Fruit fly (Drosophila melanogaster) whole organism, embryonic: ENCODE results near the gene CaMKII.
A peak's percentile ranks its signal among the peaks of the same experiment; 100 is the strongest.

Experiments used
- Aef1 ChIP-seq: fragments of 200-800 bp; sonication (Bioruptor generic); IDR thresholded peaks from 3 replicates; pipeline ENCODE4 v1.3.6; 2022; ENCODE audit warnings: missing biosample characterization, missing genetic modification characterization
- CG12104 ChIP-seq: fragments of 200-800 bp; sonication (Bioruptor generic); optimal IDR thresholded peaks from 3 replicates; lab custom pipeline; 2016; ENCODE audit warnings: missing biosample characterization, missing genetic modification characterization
- CG12744 ChIP-seq: fragments of 200-800 bp; sonication (Bioruptor generic); optimal IDR thresholded peaks from 2 replicates; lab custom pipeline; 2016; ENCODE audit warnings: missing biosample characterization, missing genetic modification characterization
- CG13775 ChIP-seq: fragments of 200-800 bp; sonication (Bioruptor generic); optimal IDR thresholded peaks from 3 replicates; lab custom pipeline; 2017; ENCODE audit warnings: missing biosample characterization, mild to moderate bottlenecking, missing genetic modification characterization
- CG13894 ChIP-seq: fragments of 200-800 bp; sonication (Bioruptor generic); optimal IDR thresholded peaks from 3 replicates; lab custom pipeline; 2018; ENCODE audit warnings: missing biosample characterization, mild to moderate bottlenecking, missing genetic modification characterization, moderate library complexity
- CG1529 ChIP-seq: fragments of 200-800 bp; sonication (Bioruptor generic); optimal IDR thresholded peaks from 3 replicates; lab custom pipeline; 2018; ENCODE audit warnings: missing biosample characterization, missing genetic modification characterization
- CG16779 ChIP-seq: fragments of 200-800 bp; sonication (Bioruptor generic); IDR thresholded peaks from 2 replicates; pipeline ENCODE4 v1.3.6; 2022; ENCODE audit warnings: missing biosample characterization, missing genetic modification characterization
- CG16815 ChIP-seq: fragments of 200-800 bp; sonication (Bioruptor generic); optimal IDR thresholded peaks from 3 replicates; lab custom pipeline; 2017; ENCODE audit warnings: missing biosample characterization, mild to moderate bottlenecking, missing genetic modification characterization
- CG17359 ChIP-seq: fragments of 200-800 bp; sonication (Bioruptor generic); optimal IDR thresholded peaks from 3 replicates; lab custom pipeline; 2018; ENCODE audit warnings: missing biosample characterization, mild to moderate bottlenecking, missing genetic modification characterization, moderate library complexity
- CG18619 ChIP-seq: fragments of 200-800 bp; sonication (Bioruptor generic); optimal IDR thresholded peaks from 3 replicates; lab custom pipeline; 2017; ENCODE audit warnings: missing biosample characterization, mild to moderate bottlenecking, missing genetic modification characterization
- CG2712 ChIP-seq: fragments of 200-800 bp; optimal IDR thresholded peaks from 3 replicates; lab custom pipeline; 2019; ENCODE audit warnings: missing biosample characterization, mild to moderate bottlenecking, missing genetic modification characterization, moderate library complexity
- CG30020 ChIP-seq: fragments of 200-800 bp; optimal IDR thresholded peaks from 2 replicates; lab custom pipeline; 2019; ENCODE audit warnings: missing biosample characterization, mild to moderate bottlenecking, missing genetic modification characterization, moderate library complexity
- CG30403 ChIP-seq: fragments of 200-800 bp; sonication (Bioruptor generic); optimal IDR thresholded peaks from 3 replicates; lab custom pipeline; 2016; ENCODE audit warnings: missing biosample characterization, missing genetic modification characterization
- CG4282 ChIP-seq: fragments of 200-800 bp; sonication (Bioruptor generic); optimal IDR thresholded peaks from 2 replicates; lab custom pipeline; 2016; ENCODE audit warnings: missing biosample characterization, missing genetic modification characterization
- CG4707 ChIP-seq: fragments of 200-800 bp; sonication (Bioruptor generic); optimal IDR thresholded peaks from 2 replicates; lab custom pipeline; 2018; ENCODE audit warnings: missing biosample characterization, mild to moderate bottlenecking, missing genetic modification characterization, moderate library complexity
- CG6689 ChIP-seq: fragments of 200-800 bp; sonication (Bioruptor generic); IDR thresholded peaks from 2 replicates; pipeline ENCODE4 v1.3.6; 2022; ENCODE audit warnings: missing biosample characterization, missing genetic modification characterization
- CG9437 ChIP-seq: fragments of 200-800 bp; sonication (Bioruptor generic); optimal IDR thresholded peaks from 2 replicates; lab custom pipeline; 2018; ENCODE audit warnings: missing biosample characterization, mild to moderate bottlenecking, missing genetic modification characterization
- CTCF ChIP-seq: fragments of 200-800 bp; sonication (Bioruptor generic); optimal IDR thresholded peaks from 2 replicates; lab custom pipeline; 2017; ENCODE audit warnings: missing biosample characterization, mild to moderate bottlenecking, missing genetic modification characterization, moderate library complexity
- Eip74EF ChIP-seq, 2 experiments: fragments of 200-800 bp in 1 of 2; fragments of >200 bp in 1 of 2; sonication (Bioruptor generic) in 1 of 2; optimal IDR thresholded peaks; 2 replicates each; lab custom pipeline; 2017 to 2019; ENCODE audit warnings: missing biosample characterization in 2 of 2, missing genetic modification characterization in 2 of 2, mild to moderate bottlenecking in 1 of 2, moderate library complexity in 1 of 2
- Ets65A ChIP-seq: fragments of 200-800 bp; sonication (Bioruptor generic); peaks from one replicate; lab custom pipeline; 2016; ENCODE audit warnings: missing biosample characterization, missing genetic modification characterization
- Ets97D ChIP-seq: fragments of 200-800 bp; sonication (Bioruptor generic); optimal IDR thresholded peaks from 3 replicates; lab custom pipeline; 2016; ENCODE audit warnings: missing biosample characterization, missing genetic modification characterization
- Fer2 ChIP-seq: fragments of 200-800 bp; sonication (Bioruptor generic); optimal IDR thresholded peaks from 2 replicates; lab custom pipeline; 2018; ENCODE audit warnings: missing biosample characterization, mild to moderate bottlenecking, missing genetic modification characterization, moderate library complexity
- HmgD ChIP-seq: fragments of 200-800 bp; sonication (Bioruptor generic); optimal IDR thresholded peaks from 3 replicates; lab custom pipeline; 2016; ENCODE audit warnings: missing biosample characterization, missing genetic modification characterization
- Jarid2 ChIP-seq: fragments of 200-800 bp; sonication (Bioruptor generic); optimal IDR thresholded peaks from 3 replicates; lab custom pipeline; 2017; ENCODE audit warnings: mild to moderate bottlenecking, missing biosample characterization, missing genetic modification reagents, missing genetic modification characterization
- Lhr ChIP-seq: fragments of 200-800 bp; sonication (Bioruptor generic); optimal IDR thresholded peaks from 3 replicates; lab custom pipeline; 2017; ENCODE audit warnings: mild to moderate bottlenecking, missing biosample characterization, missing genetic modification reagents, missing genetic modification characterization
- MTF-1 ChIP-seq: fragments of 200-800 bp; sonication (Bioruptor generic); optimal IDR thresholded peaks from 2 replicates; lab custom pipeline; 2018; ENCODE audit warnings: missing biosample characterization, mild to moderate bottlenecking, missing genetic modification characterization, borderline replicate concordance
- Oaz ChIP-seq: fragments of 200-800 bp; sonication (Bioruptor generic); IDR thresholded peaks from 2 replicates; pipeline ENCODE4 v1.3.6; 2022; ENCODE audit warnings: missing biosample characterization, missing genetic modification characterization
- Six4 ChIP-seq: fragments of 200-800 bp; sonication (Bioruptor generic); optimal IDR thresholded peaks from 2 replicates; lab custom pipeline; 2016; ENCODE audit warnings: missing biosample characterization, missing genetic modification characterization
- Sry-δ ChIP-seq: fragments of 200-800 bp; sonication (Bioruptor generic); optimal IDR thresholded peaks from 2 replicates; lab custom pipeline; 2016; ENCODE audit warnings: missing biosample characterization, missing genetic modification characterization
- aop ChIP-seq: fragments of 200-800 bp; sonication (Bioruptor generic); IDR thresholded peaks from 2 replicates; pipeline ENCODE4 v1.3.6; 2022; ENCODE audit warnings: missing biosample characterization, missing genetic modification characterization
- ash1 ChIP-seq: fragments of 200-800 bp; sonication (Bioruptor generic); optimal IDR thresholded peaks from 2 replicates; lab custom pipeline; 2018; ENCODE audit warnings: missing biosample characterization, mild to moderate bottlenecking, missing genetic modification characterization
- btn ChIP-seq: fragments of 200-800 bp; sonication (Bioruptor generic); optimal IDR thresholded peaks from 2 replicates; lab custom pipeline; 2016; ENCODE audit warnings: missing biosample characterization, missing genetic modification characterization
- cad ChIP-seq: fragments of >200 bp; optimal IDR thresholded peaks from 2 replicates; lab custom pipeline; 2017; ENCODE audit warnings: missing biosample characterization, missing genetic modification characterization
- croc ChIP-seq: fragments of 200-800 bp; sonication (Bioruptor generic); conservative IDR thresholded peaks from 3 replicates; pipeline ENCODE4 v1.3.6; 2022; ENCODE audit warnings: missing biosample characterization, missing genetic modification characterization
- eve ChIP-seq, 2 experiments: fragments of >200 bp; optimal IDR thresholded peaks; 2 replicates each; lab custom pipeline; 2017; ENCODE audit warnings: missing biosample characterization in 2 of 2, missing genetic modification characterization in 2 of 2
- eyg ChIP-seq: fragments of 200-800 bp; sonication (Bioruptor generic); optimal IDR thresholded peaks from 3 replicates; lab custom pipeline; 2016; ENCODE audit warnings: missing biosample characterization, missing genetic modification characterization
- gem ChIP-seq: fragments of 200-800 bp; sonication (Bioruptor generic); optimal IDR thresholded peaks from 2 replicates; lab custom pipeline; 2019; ENCODE audit warnings: missing biosample characterization, mild to moderate bottlenecking, missing genetic modification characterization, moderate library complexity
- lola ChIP-seq, 3 experiments: fragments of >200 bp in 2 of 3; fragments of 200-800 bp in 1 of 3; sonication (Bioruptor generic) in 1 of 3; optimal IDR thresholded peaks; 2 replicates each; lab custom pipeline; 2017 to 2019; ENCODE audit warnings: missing biosample characterization in 3 of 3, missing genetic modification characterization in 3 of 3, mild to moderate bottlenecking in 1 of 3, moderate library complexity in 1 of 3
- luna ChIP-seq: fragments of 200-800 bp; sonication (Bioruptor generic); optimal IDR thresholded peaks from 2 replicates; lab custom pipeline; 2016; ENCODE audit warnings: missing biosample characterization, missing genetic modification characterization
- nerfin-1 ChIP-seq: fragments of 200-800 bp; sonication (Bioruptor generic); optimal IDR thresholded peaks from 3 replicates; lab custom pipeline; 2019; ENCODE audit warnings: missing biosample characterization, mild to moderate bottlenecking, missing genetic modification characterization, moderate library complexity
- odd ChIP-seq: fragments of 200-800 bp; sonication (Bioruptor generic); optimal IDR thresholded peaks from 2 replicates; lab custom pipeline; 2017; ENCODE audit warnings: missing biosample characterization, mild to moderate bottlenecking, missing genetic modification characterization
- pb ChIP-seq: fragments of 200-800 bp; sonication (Bioruptor generic); optimal IDR thresholded peaks from 3 replicates; lab custom pipeline; 2016; ENCODE audit warnings: missing biosample characterization, missing genetic modification characterization
- shn ChIP-seq: fragments of 200-800 bp; sonication (Bioruptor generic); optimal IDR thresholded peaks from 3 replicates; lab custom pipeline; 2016; ENCODE audit warnings: missing biosample characterization, missing genetic modification characterization
- slp2 ChIP-seq: fragments of 200-800 bp; sonication (Bioruptor generic); optimal IDR thresholded peaks from 2 replicates; lab custom pipeline; 2016; ENCODE audit warnings: missing biosample characterization, missing genetic modification characterization
- sna ChIP-seq: fragments of 200-800 bp; sonication (Bioruptor generic); IDR thresholded peaks from 2 replicates; pipeline ENCODE4 v1.3.6; 2022; ENCODE audit warnings: missing biosample characterization, missing genetic modification characterization; ENCODE audit not compliant: partially characterized antibody
- so ChIP-seq: fragments of 200-800 bp; sonication (Bioruptor generic); IDR thresholded peaks from 3 replicates; pipeline ENCODE4 v1.3.6; 2022; ENCODE audit warnings: missing biosample characterization, missing genetic modification characterization
- tgo ChIP-seq: fragments of 200-800 bp; sonication (Bioruptor generic); IDR thresholded peaks from 3 replicates; pipeline ENCODE4 v1.3.6; 2022; ENCODE audit warnings: missing biosample characterization, missing genetic modification characterization
- tna ChIP-seq: fragments of 200-800 bp; sonication (Bioruptor generic); IDR thresholded peaks from 2 replicates; pipeline ENCODE4 v1.3.6; 2022; ENCODE audit warnings: missing biosample characterization, missing genetic modification characterization; ENCODE audit not compliant: partially characterized antibody
- trem ChIP-seq: fragments of 200-800 bp; optimal IDR thresholded peaks from 3 replicates; lab custom pipeline; 2019; ENCODE audit warnings: missing biosample characterization, mild to moderate bottlenecking, missing genetic modification characterization, moderate library complexity
- twi ChIP-seq: fragments of 200-800 bp; optimal IDR thresholded peaks from 2 replicates; lab custom pipeline; 2019; ENCODE audit warnings: missing biosample characterization, mild to moderate bottlenecking, missing genetic modification characterization, moderate library complexity
- vnd ChIP-seq: fragments of 200-800 bp; sonication (Bioruptor generic); IDR thresholded peaks from 3 replicates; pipeline ENCODE4 v1.3.6; 2022; ENCODE audit warnings: missing biosample characterization, missing genetic modification characterization; ENCODE audit not compliant: partially characterized antibody
- wek ChIP-seq: fragments of 200-800 bp; sonication (Bioruptor generic); optimal IDR thresholded peaks from 3 replicates; lab custom pipeline; 2018; ENCODE audit warnings: missing biosample characterization, mild to moderate bottlenecking, missing genetic modification characterization, moderate library complexity

CaMKII gene

DNA sequence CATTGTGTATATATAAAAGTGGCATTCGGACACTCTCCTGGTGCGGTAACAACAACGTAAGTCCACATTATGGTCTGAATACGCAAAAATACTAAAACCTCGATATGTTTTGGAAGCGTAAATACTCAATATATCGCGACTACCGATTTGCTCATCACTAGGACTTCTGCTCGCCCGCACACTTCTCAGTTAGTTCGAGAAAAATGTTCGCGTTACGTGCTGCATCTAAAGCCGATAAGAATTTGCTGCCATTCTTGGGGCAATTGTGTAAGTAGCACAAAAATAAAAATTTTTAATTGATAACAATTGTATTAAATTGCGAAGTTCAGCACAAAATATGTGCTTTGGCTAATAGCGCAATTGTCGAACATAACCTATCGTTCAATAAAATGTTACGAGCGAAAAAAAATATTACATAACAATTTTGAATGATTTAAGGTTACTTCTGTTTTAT, 21.8 kb downstream of the CaMKII start, which contains the start of gene CG11076 (continued):
- peak; percentile 56; the same call in 1 of the 3 replicates for TF ChIP-seq vnd (GFP tag; lab: Robert Waterston, UW)
- no peak for TF ChIP-seq wek
- no peak for TF ChIP-seq Six4 (GFP tag; lab: Kevin White, UChicago)
- no peak for TF ChIP-seq CG12744 (GFP tag; lab: Kevin White, UChicago)
- TF ChIP-seq CG9437 (GFP tag; lab: Kevin White, UChicago), result peak; percentile 88
- TF ChIP-seq CG30403 (GFP tag; lab: Kevin White, UChicago), result no peak
- no peak for TF ChIP-seq CG16779 (GFP tag; lab: Robert Waterston, UW)
- TF ChIP-seq tna, result no peak; the same call in 1 of the 2 replicates
- peak; percentile 45 for TF ChIP-seq Ets97D (GFP tag; lab: Kevin White, UChicago)
- TF ChIP-seq CG18619 (GFP tag; lab: Kevin White, UChicago), result no peak
- TF ChIP-seq eve (GFP tag; optimal IDR thresholded peaks at IDR 0.05; lab: Kevin White, UChicago), result peak in 1 of 2 experiments; percentile 33
- no peak for TF ChIP-seq Aef1 (GFP tag; lab: Robert Waterston, UW)
- no peak for TF ChIP-seq HmgD (GFP tag; lab: Kevin White, UChicago)
- no peak for TF ChIP-seq CG4282
- TF ChIP-seq Oaz (GFP tag; lab: Robert Waterston, UW), result no peak
- no peak for TF ChIP-seq Jarid2
- TF ChIP-seq CG12104 (GFP tag; lab: Kevin White, UChicago), result no peak
- no peak for TF ChIP-seq CG4707
- TF ChIP-seq CG6689, result no peak
- TF ChIP-seq Sry-δ (GFP tag; lab: Kevin White, UChicago), result peak; percentile 85
- no peak; the same call in 1 of the 2 replicates for TF ChIP-seq sna (GFP tag; lab: Robert Waterston, UW)
- TF ChIP-seq Ets65A (GFP tag; lab: Kevin White, UChicago), result peak; percentile 86
- TF ChIP-seq Fer2 (tag; lab: Kevin White, UChicago), result no peak
- TF ChIP-seq shn (GFP tag; lab: Kevin White, UChicago), result no peak
- TF ChIP-seq so (GFP tag; lab: Robert Waterston, UW), result no peak
- peak; percentile 96 for TF ChIP-seq CG30020 (tag; lab: Kevin White, UChicago)
- peak; percentile 36 for TF ChIP-seq Lhr (GFP tag; lab: Kevin White, UChicago)
- TF ChIP-seq CG17359 (tag; lab: Kevin White, UChicago), result peak; percentile 33
- peak; percentile 29 for TF ChIP-seq CG2712 (tag; lab: Kevin White, UChicago)
- TF ChIP-seq pb (GFP tag; lab: Kevin White, UChicago), result no peak
- no peak for TF ChIP-seq cad (GFP tag; lab: Kevin White, UChicago)
- no peak for TF ChIP-seq lola (GFP tag; optimal IDR thresholded peaks at IDR 0.05; lab: Kevin White, UChicago)
- no peak for TF ChIP-seq tgo
- TF ChIP-seq trem (tag; lab: Kevin White, UChicago), result peak; percentile 26
- no peak for TF ChIP-seq eyg (GFP tag; lab: Kevin White, UChicago)
- no peak for TF ChIP-seq CG16815 (GFP tag; lab: Kevin White, UChicago)
- TF ChIP-seq CG1529 (GFP tag; lab: Kevin White, UChicago), result no peak
- TF ChIP-seq ash1 (GFP tag; lab: Kevin White, UChicago), result no peak
- no peak for TF ChIP-seq btn (GFP tag; lab: Kevin White, UChicago)
- no peak for TF ChIP-seq twi (tag; lab: Kevin White, UChicago)
- no peak for TF ChIP-seq odd (GFP tag; lab: Kevin White, UChicago)
- TF ChIP-seq Eip74EF (GFP tag; optimal IDR thresholded peaks at IDR 0.05; lab: Kevin White, UChicago), result no peak
- TF ChIP-seq slp2 (GFP tag; lab: Kevin White, UChicago), result no peak
- no peak for TF ChIP-seq aop
- TF ChIP-seq luna, result no peak
- TF ChIP-seq CG13894 (tag; lab: Kevin White, UChicago), result peak; percentile 59
- TF ChIP-seq croc, result no peak
- TF ChIP-seq gem, result no peak
- no peak for TF ChIP-seq CG13775 (GFP tag; lab: Kevin White, UChicago)
- no peak for TF ChIP-seq MTF-1 (GFP tag; lab: Kevin White, UChicago)
- no peak for TF ChIP-seq nerfin-1 (tag; lab: Kevin White, UChicago)
- no peak for TF ChIP-seq CTCF (GFP tag; lab: Kevin White, UChicago)
